Fruit fly (Drosophila melanogaster): Measurements from ENCODE around the gene CG13300.

dm6 chr3L:6315693-6316092, 36.5 kb downstream of the CG13300 start:
- TF ChIP-seq Eip75B (GFP tag; optimal IDR thresholded peaks at IDR 0.05) (no peak), spab (GFP tag; optimal IDR thresholded peaks at IDR 0.05) (no peak), Sox102F (GFP tag; optimal IDR thresholded peaks at IDR 0.05) (no peak), Blimp-1 (GFP tag; optimal IDR thresholded peaks at IDR 0.05) (no peak), CG11294 (GFP tag; IDR thresholded peaks at IDR 0.05) (no peak), net (GFP tag; optimal IDR thresholded peaks at IDR 0.05) (no peak), CG10631 (GFP tag; optimal IDR thresholded peaks at IDR 0.05) (no peak), Lpt (GFP tag; optimal IDR thresholded peaks at IDR 0.05) (no peak), Gug (GFP tag; IDR thresholded peaks at IDR 0.05) (no peak), CG6854 (GFP tag; optimal IDR thresholded peaks at IDR 0.05) (no peak), CG6808 (GFP tag; optimal IDR thresholded peaks at IDR 0.05) (no peak), Eip93F (GFP tag; optimal IDR thresholded peaks at IDR 0.05) (no peak), CG10669 (GFP tag; optimal IDR thresholded peaks at IDR 0.05) (no peak), Hr39 (GFP tag; optimal IDR thresholded peaks at IDR 0.05) (no peak)
